Fruit fly (Drosophila melanogaster): ENCODE data around the gene RpS6.

The RpS6 gene

DNA sequence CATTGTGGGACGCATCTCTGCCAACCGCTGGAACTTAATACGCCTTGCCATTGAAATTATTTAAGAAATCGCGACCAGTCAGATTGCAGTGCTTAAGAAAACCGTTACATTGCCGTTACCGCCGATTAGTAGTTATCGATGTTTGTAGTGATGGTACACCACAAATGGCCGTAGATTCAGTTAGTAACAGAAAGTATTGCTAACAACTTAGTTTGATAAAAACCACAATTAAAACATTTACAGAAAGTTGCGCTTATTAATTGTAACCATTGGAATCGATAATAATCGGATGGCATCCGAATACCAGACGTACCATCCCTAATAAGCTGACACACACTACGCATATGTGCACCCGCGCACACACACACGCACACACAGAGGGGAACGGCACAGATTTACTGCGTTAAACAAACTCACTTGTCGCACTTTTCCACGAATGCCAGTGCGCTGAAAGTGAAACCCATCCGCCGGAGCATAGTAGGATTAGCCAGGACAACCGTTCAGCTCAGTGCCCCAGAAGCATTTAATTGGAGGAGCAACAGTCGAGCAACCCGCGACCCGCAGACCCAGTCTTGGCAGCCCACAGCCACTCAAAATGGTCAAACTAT, 19.1 kb upstream of the RpS6 start, which contains the start of the genes hdm and Ykt6 (continued):
- TF ChIP-seq Hr78 (GFP tag; optimal IDR thresholded peaks at IDR 0.05) (no peak), pan (optimal IDR thresholded peaks at IDR 0.05) (no peak), Mio (GFP tag; optimal IDR thresholded peaks at IDR 0.05) (peak; percentile 3), Jra (GFP tag; optimal IDR thresholded peaks at IDR 0.05) (peak; percentile 93), Vsx2 (GFP tag; optimal IDR thresholded peaks at IDR 0.05; ENCODE audit: partially characterized antibody) (no peak), br (GFP tag; optimal IDR thresholded peaks at IDR 0.05) (no peak)

DNA sequence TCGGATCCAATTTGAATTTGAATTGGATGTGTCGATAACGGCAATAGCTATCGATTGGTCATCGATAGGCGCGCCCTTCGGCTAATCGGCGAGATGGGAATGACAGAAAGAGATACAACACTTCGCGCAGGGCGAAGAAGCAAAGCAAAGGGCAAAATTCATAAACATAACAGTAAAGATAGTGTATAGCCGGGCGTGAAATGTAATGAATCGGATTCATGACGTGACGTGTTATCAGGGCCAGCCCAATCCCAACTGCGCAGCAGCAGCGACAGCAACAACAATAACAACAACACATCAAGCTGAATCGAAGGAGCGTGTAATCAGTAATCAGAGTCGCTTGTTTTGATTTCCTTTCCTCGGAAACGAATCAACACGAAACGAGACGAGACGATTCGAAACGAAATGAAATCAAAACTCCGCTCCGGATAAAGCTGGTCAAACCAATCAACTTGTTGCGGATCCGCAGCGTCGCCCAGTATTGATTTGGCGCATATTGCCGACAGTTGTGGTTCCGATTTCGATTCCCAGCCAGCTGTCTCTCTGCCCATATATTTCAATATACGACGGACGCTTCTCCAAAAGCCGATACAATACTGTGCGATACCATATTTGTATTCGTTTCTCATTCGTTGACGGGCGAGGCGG, 11.0 kb upstream of the RpS6 start, which contains the start of gene snz:
Gene snz, plus strand, starts transcription at position 107 of the 648 bp plus-strand sequence.
- TF ChIP-seq sv (GFP tag; optimal IDR thresholded peaks at IDR 0.05), result no peak
- no peak for TF ChIP-seq Rel (GFP tag; optimal IDR thresholded peaks at IDR 0.05)
- no peak for TF ChIP-seq Rel (tag; optimal IDR thresholded peaks at IDR 0.05)
- TF ChIP-seq OdsH (GFP tag; optimal IDR thresholded peaks at IDR 0.05), result no peak
- no peak for TF ChIP-seq brk (GFP tag; optimal IDR thresholded peaks at IDR 0.05)
- TF ChIP-seq CG32264 (GFP tag; optimal IDR thresholded peaks at IDR 0.05), result no peak
- TF ChIP-seq Dif (GFP tag; optimal IDR thresholded peaks at IDR 0.05; ENCODE audit: partially characterized antibody), result no peak
- TF ChIP-seq Sp1 (GFP tag; optimal IDR thresholded peaks at IDR 0.05), result no peak
- TF ChIP-seq ey (GFP tag; optimal IDR thresholded peaks at IDR 0.05), result no peak
- TF ChIP-seq h (GFP tag; optimal IDR thresholded peaks at IDR 0.05), result no peak
- TF ChIP-seq Abd-B (GFP tag; optimal IDR thresholded peaks at IDR 0.05), result no peak
- TF ChIP-seq HLH106 (tag; optimal IDR thresholded peaks at IDR 0.05), result no peak
- TF ChIP-seq dl (GFP tag; optimal IDR thresholded peaks at IDR 0.05; ENCODE audit: insufficient read depth in 1 of 2, partially characterized antibody in 2 of 2), result no peak
- TF ChIP-seq Hr78 (GFP tag; optimal IDR thresholded peaks at IDR 0.05), result no peak
- no peak for TF ChIP-seq GATAd (GFP tag; optimal IDR thresholded peaks at IDR 0.05)
- no peak for TF ChIP-seq pan (optimal IDR thresholded peaks at IDR 0.05)
- no peak for TF ChIP-seq jim (GFP tag; optimal IDR thresholded peaks at IDR 0.05)
- no peak for TF ChIP-seq lola (GFP tag; optimal IDR thresholded peaks at IDR 0.05)
- TF ChIP-seq tai (GFP tag; optimal IDR thresholded peaks at IDR 0.05), result no peak
- no peak for TF ChIP-seq foxo (GFP tag; optimal IDR thresholded peaks at IDR 0.05)

- TF ChIP-seq dmrt93B (GFP tag; optimal IDR thresholded peaks at IDR 0.05) (no peak), fru (GFP tag; optimal IDR thresholded peaks at IDR 0.05) (no peak), br (GFP tag; optimal IDR thresholded peaks at IDR 0.05) (no peak), jim (GFP tag; optimal IDR thresholded peaks at IDR 0.05) (no peak), brk (GFP tag; optimal IDR thresholded peaks at IDR 0.05) (no peak), sv (GFP tag; optimal IDR thresholded peaks at IDR 0.05) (no peak), HLH106 (tag; optimal IDR thresholded peaks at IDR 0.05) (no peak), Vsx2 (GFP tag; optimal IDR thresholded peaks at IDR 0.05; ENCODE audit: partially characterized antibody) (no peak), rgr (GFP tag; optimal IDR thresholded peaks at IDR 0.05) (no peak), usp (GFP tag; optimal IDR thresholded peaks at IDR 0.05) (no peak), GATAd (GFP tag; optimal IDR thresholded peaks at IDR 0.05) (no peak), pan (optimal IDR thresholded peaks at IDR 0.05) (no peak), dl (GFP tag; optimal IDR thresholded peaks at IDR 0.05; ENCODE audit: insufficient read depth in 1 of 2, partially characterized antibody in 2 of 2) (no peak), woc (GFP tag; optimal IDR thresholded peaks at IDR 0.05) (no peak), Myc (optimal IDR thresholded peaks at IDR 0.05) (no peak), Dfd (GFP tag; optimal IDR thresholded peaks at IDR 0.05) (no peak), dsf (GFP tag; optimal IDR thresholded peaks at IDR 0.05; ENCODE audit: borderline replicate concordance) (no peak), tai (GFP tag; optimal IDR thresholded peaks at IDR 0.05) (no peak), Hnf4 (GFP tag; optimal IDR thresholded peaks at IDR 0.05) (no peak)
Measured at dm6 chrX:7909482-7909881, 8.4 kb upstream of the RpS6 start.

DNA sequence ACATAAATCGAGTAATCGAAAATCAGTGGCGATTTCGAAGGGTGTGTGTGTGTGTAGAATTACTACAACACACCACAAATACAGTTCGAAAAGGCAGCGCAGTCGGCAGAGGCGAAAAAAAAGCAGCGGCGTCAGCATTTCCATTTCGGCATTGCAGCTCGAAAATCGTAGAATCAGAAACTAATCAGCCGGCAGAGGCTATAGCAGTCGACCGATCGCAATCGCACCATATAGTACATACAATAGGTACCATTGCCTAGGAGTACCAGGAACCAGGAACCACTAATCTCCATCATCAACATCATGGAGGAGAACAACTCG, 7.9 kb upstream of the RpS6 start:
- TF ChIP-seq rgr (GFP tag; optimal IDR thresholded peaks at IDR 0.05), result no peak
- TF ChIP-seq jim (GFP tag; optimal IDR thresholded peaks at IDR 0.05), result no peak
- TF ChIP-seq CG32264 (GFP tag; optimal IDR thresholded peaks at IDR 0.05), result no peak
- TF ChIP-seq ey (GFP tag; optimal IDR thresholded peaks at IDR 0.05), result no peak
- TF ChIP-seq Hnf4 (GFP tag; optimal IDR thresholded peaks at IDR 0.05), result no peak
- TF ChIP-seq Hr83 (GFP tag; optimal IDR thresholded peaks at IDR 0.05; ENCODE audit: poor library complexity, severe bottlenecking), result no peak
- no peak for TF ChIP-seq Abd-B (GFP tag; optimal IDR thresholded peaks at IDR 0.05)
- TF ChIP-seq foxo (GFP tag; optimal IDR thresholded peaks at IDR 0.05), result no peak
